Worm (Caenorhabditis elegans): Measurements from ENCODE around the gene C53B7.6.

The C53B7.6 gene

DNA sequence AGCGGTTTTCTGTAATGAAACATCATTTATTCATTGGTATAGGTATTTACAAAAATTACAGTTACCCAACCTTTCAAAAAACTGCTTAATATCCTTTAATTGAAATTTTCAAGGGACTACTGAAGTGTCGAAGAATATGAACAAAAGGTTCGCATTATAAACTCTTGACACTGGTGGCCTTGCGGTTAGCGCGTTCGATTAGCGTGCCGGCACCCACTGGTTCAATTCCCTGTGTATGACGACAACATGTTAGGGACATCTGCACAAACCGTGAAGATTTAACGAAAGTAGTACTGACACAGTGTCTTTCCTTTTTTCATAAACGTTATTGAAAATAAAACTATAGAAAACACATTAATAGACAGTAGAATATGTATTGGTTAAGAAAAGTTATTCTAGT, 862 bp downstream of the C53B7.6 start (continued):
- TF ChIP-seq ref-2 (tag; optimal IDR thresholded peaks at IDR 0.05) = peak; percentile 32
- peak; percentile 1 for TF ChIP-seq pat-9 (tag; optimal IDR thresholded peaks at IDR 0.05)
- TF ChIP-seq hlh-30 (tag; optimal IDR thresholded peaks at IDR 0.05; ENCODE audit: insufficient read depth) = no peak

DNA sequence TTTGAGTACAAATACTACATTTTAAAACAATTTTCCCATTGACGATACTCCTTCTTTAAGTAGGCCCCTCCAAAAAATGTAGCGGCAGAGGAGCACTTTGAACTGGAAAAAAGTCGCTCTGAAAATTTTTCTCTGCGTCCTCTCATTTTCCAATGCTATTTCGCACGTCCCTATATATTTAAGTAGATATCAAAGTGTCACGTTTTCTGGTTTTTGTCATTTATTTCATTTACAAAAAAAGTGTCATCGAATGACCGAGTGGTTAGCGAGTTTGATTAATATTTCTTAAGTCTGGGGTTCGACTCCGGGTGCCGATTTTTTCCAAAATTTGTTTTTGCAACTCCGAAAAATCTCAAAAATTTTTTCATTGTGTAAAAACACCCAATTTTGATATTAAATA, 1.7 kb downstream of the C53B7.6 start:
- no peak for TF ChIP-seq pag-3 (tag; optimal IDR thresholded peaks at IDR 0.05; ENCODE audit: borderline replicate concordance)
- no peak for TF ChIP-seq syd-9 (tag; optimal IDR thresholded peaks at IDR 0.05)
- no peak for TF ChIP-seq unc-3 (GFP tag; conservative IDR thresholded peaks at IDR 0.05)
- TF ChIP-seq unc-3 (tag; optimal IDR thresholded peaks at IDR 0.05) = no peak
- no peak for TF ChIP-seq npax-4 (tag; optimal IDR thresholded peaks at IDR 0.05)
- TF ChIP-seq ceh-6 (GFP tag; optimal IDR thresholded peaks at IDR 0.05) = no peak
- TF ChIP-seq pros-1 (tag; optimal IDR thresholded peaks at IDR 0.05) = no peak
- TF ChIP-seq fkh-10 (GFP tag; optimal IDR thresholded peaks at IDR 0.05) = no peak
- no peak for TF ChIP-seq ceh-34 (tag; optimal IDR thresholded peaks at IDR 0.05)
- TF ChIP-seq dve-1 (tag; optimal IDR thresholded peaks at IDR 0.05) = no peak
- no peak for TF ChIP-seq gmeb-2 (tag; optimal IDR thresholded peaks at IDR 0.05)

DNA sequence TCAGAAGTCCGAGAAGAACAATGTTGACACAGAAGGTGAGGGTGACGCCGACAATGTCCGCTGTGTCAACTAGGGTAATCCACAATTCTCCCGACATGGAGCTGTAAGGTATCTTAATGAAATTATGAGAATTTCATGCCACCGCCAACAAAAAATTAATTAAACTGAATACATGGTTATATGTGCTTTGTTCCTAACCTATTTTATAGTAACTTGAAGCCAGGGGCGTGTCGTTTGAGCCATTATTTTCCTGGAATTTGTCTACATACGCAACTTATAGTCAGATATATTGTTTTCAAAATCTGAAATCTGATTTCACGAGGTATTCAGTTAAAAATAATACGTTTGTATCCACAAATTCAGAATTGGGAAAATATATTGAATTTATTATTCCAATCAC, 2.7 kb downstream of the C53B7.6 start, which contains the start of gene odr-10:
TSS of gene odr-10 (minus strand) at position 101 of the 400 bp plus-strand sequence.
- TF ChIP-seq ceh-9 (tag; optimal IDR thresholded peaks at IDR 0.05) (no peak), pha-4 (tag; optimal IDR thresholded peaks at IDR 0.05) (no peak), fax-1 (tag; optimal IDR thresholded peaks at IDR 0.05) (no peak), fkh-10 (GFP tag; optimal IDR thresholded peaks at IDR 0.05) (no peak), tbx-7 (tag; optimal IDR thresholded peaks at IDR 0.05) (no peak), C08G9.2 (tag; optimal IDR thresholded peaks at IDR 0.05) (no peak), ceh-45 (GFP tag; IDR thresholded peaks at IDR 0.05) (no peak), zip-5 (tag; optimal IDR thresholded peaks at IDR 0.05) (no peak), ztf-16 (tag; optimal IDR thresholded peaks at IDR 0.05) (no peak), K02D7.2 (tag; optimal IDR thresholded peaks at IDR 0.05) (no peak), elt-4 (tag; optimal IDR thresholded peaks at IDR 0.05) (no peak), ceh-2 (tag; optimal IDR thresholded peaks at IDR 0.05) (no peak), hlh-15 (tag; optimal IDR thresholded peaks at IDR 0.05) (no peak), ceh-6 (GFP tag; optimal IDR thresholded peaks at IDR 0.05) (no peak), hlh-30 (tag; optimal IDR thresholded peaks at IDR 0.05; ENCODE audit: insufficient read depth) (no peak), syd-9 (tag; optimal IDR thresholded peaks at IDR 0.05) (no peak), ceh-22 (tag; optimal IDR thresholded peaks at IDR 0.05) (no peak)

DNA sequence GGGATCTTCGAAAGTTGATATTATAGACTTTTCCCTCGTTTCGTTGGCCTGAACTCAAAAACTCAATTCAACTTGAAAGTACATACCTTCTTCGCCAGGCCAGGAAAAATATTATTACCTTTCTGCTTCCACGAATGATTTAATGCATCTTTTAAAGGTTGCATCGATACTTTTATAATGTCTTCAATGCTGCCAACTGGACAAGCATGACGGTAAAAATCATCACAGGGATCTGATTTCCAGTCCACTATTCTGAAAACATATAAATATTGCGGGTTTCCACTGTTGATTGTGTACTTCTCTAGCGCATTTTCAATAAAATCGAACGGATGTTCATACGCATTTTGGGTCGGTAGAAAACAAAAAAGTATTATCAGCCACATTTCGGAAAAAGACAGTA, 5.5 kb downstream of the C53B7.6 start, which contains the start of gene nep-4:
TSS of gene nep-4 (minus strand) at position 393 of the 400 bp plus-strand sequence.
- no peak for TF ChIP-seq sdc-2 (tag; optimal IDR thresholded peaks at IDR 0.05)
- TF ChIP-seq elt-4 (tag; optimal IDR thresholded peaks at IDR 0.05) = no peak
- TF ChIP-seq unc-86 (tag; optimal IDR thresholded peaks at IDR 0.05) = no peak
- no peak for TF ChIP-seq hlh-30 (tag; optimal IDR thresholded peaks at IDR 0.05; ENCODE audit: insufficient read depth)

DNA sequence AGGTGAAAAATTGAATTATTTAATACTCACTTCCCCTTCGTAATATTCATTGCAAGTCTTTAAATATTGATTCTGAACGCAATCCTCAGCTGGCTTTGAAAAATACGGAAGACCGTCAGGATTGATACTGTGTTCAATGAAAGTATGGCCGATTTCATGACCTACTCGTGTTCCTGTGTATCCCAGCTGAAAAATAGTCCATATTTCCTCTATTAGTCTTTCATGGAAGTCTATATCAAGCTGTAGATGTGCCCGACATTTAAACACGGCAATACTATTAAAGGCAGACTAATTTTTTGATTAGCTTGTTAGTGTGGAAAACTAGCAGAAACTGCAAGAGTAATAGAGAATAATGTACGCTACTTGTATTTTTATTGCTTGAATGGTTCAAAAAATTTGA, 7.0 kb downstream of the C53B7.6 start:
- no peak for TF ChIP-seq ceh-31 (tag; optimal IDR thresholded peaks at IDR 0.05)
- TF ChIP-seq syd-9 (tag; optimal IDR thresholded peaks at IDR 0.05) = no peak
- no peak for TF ChIP-seq fkh-6 (tag; optimal IDR thresholded peaks at IDR 0.05)
- TF ChIP-seq pat-9 (tag; optimal IDR thresholded peaks at IDR 0.05) = no peak
- no peak for TF ChIP-seq elt-4 (tag; optimal IDR thresholded peaks at IDR 0.05)

DNA sequence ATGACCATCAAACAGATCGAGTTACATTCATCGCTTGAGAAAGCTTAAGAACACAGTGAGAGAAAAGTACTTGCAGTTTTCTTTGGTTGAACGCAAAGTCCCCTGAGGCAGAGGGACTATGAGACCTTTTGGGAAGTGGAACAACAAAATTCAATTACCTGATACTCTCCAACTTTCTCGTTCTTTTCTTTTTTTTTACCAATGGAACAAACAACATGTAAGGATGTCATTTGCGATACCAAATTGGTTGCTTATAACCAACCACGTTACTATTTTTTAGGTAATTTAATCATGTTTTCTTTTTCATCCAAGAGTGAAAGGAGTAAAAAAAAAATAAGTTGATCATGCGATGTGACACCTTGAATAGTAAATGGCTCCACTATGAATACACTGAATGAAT, 11.8 kb downstream of the C53B7.6 start:
- no peak for TF ChIP-seq elt-2 (tag; optimal IDR thresholded peaks at IDR 0.05)
- TF ChIP-seq unc-42 (tag; optimal IDR thresholded peaks at IDR 0.05) = peak; percentile 80
